Fruit fly (Drosophila melanogaster) whole organism, embryonic: ENCODE data around the gene CG10725.
A peak's percentile ranks its signal among the peaks of the same experiment; 100 is the strongest.

Source experiments
- Aef1 ChIP-seq: fragments of 200-800 bp; sonication (Bioruptor generic); IDR thresholded peaks from 3 replicates; pipeline ENCODE4 v1.3.6; 2022; ENCODE audit warnings: missing biosample characterization, missing genetic modification characterization
- Awh ChIP-seq: fragments of 200-800 bp; sonication (Bioruptor generic); IDR thresholded peaks from 2 replicates; pipeline ENCODE4, ENCODE4 v1.3.6; 2022; ENCODE audit warnings: missing biosample characterization, missing genetic modification characterization
- CG10321 ChIP-seq: fragments of 200-800 bp; sonication (Bioruptor generic); IDR thresholded peaks from 2 replicates; pipeline ENCODE4 v1.3.6; 2022; ENCODE audit warnings: missing biosample characterization, missing genetic modification characterization
- CG10543 ChIP-seq: fragments of 200-800 bp; sonication (Bioruptor generic); optimal IDR thresholded peaks from 3 replicates; lab custom pipeline; 2017; ENCODE audit warnings: missing biosample characterization, mild to moderate bottlenecking, missing genetic modification characterization, moderate library complexity
- CG10654 ChIP-seq: fragments of 200-800 bp; sonication (Bioruptor generic); optimal IDR thresholded peaks from 2 replicates; lab custom pipeline; 2016; ENCODE audit warnings: missing biosample characterization, missing genetic modification characterization
- CG13424 ChIP-seq: fragments of 200-800 bp; sonication (Bioruptor generic); optimal IDR thresholded peaks from 2 replicates; lab custom pipeline; 2019; ENCODE audit warnings: missing biosample characterization, mild to moderate bottlenecking, missing genetic modification characterization, moderate library complexity
- CG2712 ChIP-seq: fragments of 200-800 bp; optimal IDR thresholded peaks from 3 replicates; lab custom pipeline; 2019; ENCODE audit warnings: missing biosample characterization, mild to moderate bottlenecking, missing genetic modification characterization, moderate library complexity
- CG2875 ChIP-seq: fragments of 200-800 bp; sonication (Bioruptor generic); optimal IDR thresholded peaks from 2 replicates; lab custom pipeline; 2017; ENCODE audit warnings: missing biosample characterization, mild to moderate bottlenecking, missing genetic modification characterization, missing genetic modification reagents
- CG30020 ChIP-seq: fragments of 200-800 bp; optimal IDR thresholded peaks from 2 replicates; lab custom pipeline; 2019; ENCODE audit warnings: missing biosample characterization, mild to moderate bottlenecking, missing genetic modification characterization, moderate library complexity
- CG3407 ChIP-seq: fragments of 200-800 bp; sonication (Bioruptor generic); optimal IDR thresholded peaks from 2 replicates; lab custom pipeline; 2018; ENCODE audit warnings: missing biosample characterization, mild to moderate bottlenecking, missing genetic modification characterization
- CG4282 ChIP-seq: fragments of 200-800 bp; sonication (Bioruptor generic); optimal IDR thresholded peaks from 2 replicates; lab custom pipeline; 2016; ENCODE audit warnings: missing biosample characterization, missing genetic modification characterization
- CG6813 ChIP-seq: fragments of 200-800 bp; sonication (Bioruptor generic); optimal IDR thresholded peaks from 2 replicates; lab custom pipeline; 2017; ENCODE audit warnings: missing biosample characterization, missing genetic modification characterization, mild to moderate bottlenecking, moderate library complexity, missing genetic modification reagents
- CG6854 ChIP-seq: fragments of 200-800 bp; sonication (Bioruptor generic); optimal IDR thresholded peaks from 3 replicates; lab custom pipeline; 2017; ENCODE audit warnings: missing biosample characterization, mild to moderate bottlenecking, missing genetic modification characterization
- CG7357 ChIP-seq: fragments of 200-800 bp; sonication (Bioruptor generic); IDR thresholded peaks from 3 replicates; pipeline ENCODE4 v1.3.6; 2022; ENCODE audit warnings: missing biosample characterization, missing genetic modification characterization
- CG7963 ChIP-seq: fragments of 200-800 bp; sonication (Bioruptor generic); IDR thresholded peaks from 3 replicates; pipeline ENCODE4 v1.3.6; 2022; ENCODE audit warnings: missing biosample characterization, missing genetic modification characterization; ENCODE audit not compliant: partially characterized antibody
- CG9437 ChIP-seq: fragments of 200-800 bp; sonication (Bioruptor generic); optimal IDR thresholded peaks from 2 replicates; lab custom pipeline; 2018; ENCODE audit warnings: missing biosample characterization, mild to moderate bottlenecking, missing genetic modification characterization
- CoRest ChIP-seq: fragments of 200-800 bp; sonication (Bioruptor generic); optimal IDR thresholded peaks from 3 replicates; lab custom pipeline; 2018; ENCODE audit warnings: missing biosample characterization, mild to moderate bottlenecking, missing genetic modification characterization, moderate library complexity
- Dfd ChIP-seq, 2 experiments: fragments of >200 bp; optimal IDR thresholded peaks; 2 replicates each; lab custom pipeline; 2017; ENCODE audit warnings: missing biosample characterization in 2 of 2, missing genetic modification characterization in 2 of 2
- Gsc ChIP-seq: fragments of 200-800 bp; sonication (Bioruptor generic); IDR thresholded peaks from 2 replicates; pipeline ENCODE4 v1.3.6; 2022; ENCODE audit warnings: missing biosample characterization, missing genetic modification characterization
- H15 ChIP-seq: fragments of 200-800 bp; sonication (Bioruptor generic); IDR thresholded peaks from 3 replicates; pipeline ENCODE4 v1.3.6; 2022; ENCODE audit warnings: missing biosample characterization, missing genetic modification characterization
- HLH3B ChIP-seq: fragments of 200-800 bp; sonication (Bioruptor generic); IDR thresholded peaks from 2 replicates; pipeline ENCODE4 v1.3.6; 2022; ENCODE audit warnings: missing biosample characterization, missing genetic modification characterization
- HmgD ChIP-seq: fragments of 200-800 bp; sonication (Bioruptor generic); optimal IDR thresholded peaks from 3 replicates; lab custom pipeline; 2016; ENCODE audit warnings: missing biosample characterization, missing genetic modification characterization
- Mad ChIP-seq: fragments of 200-800 bp; sonication (Bioruptor generic); optimal IDR thresholded peaks from 2 replicates; lab custom pipeline; 2016; ENCODE audit warnings: missing biosample characterization, missing genetic modification characterization
- Med ChIP-seq: fragments of 200-800 bp; sonication (Bioruptor generic); peaks from one replicate; lab custom pipeline; 2016; ENCODE audit warnings: missing biosample characterization, missing genetic modification characterization, mild to moderate bottlenecking, inconsistent platforms, moderate library complexity
- NFAT ChIP-seq: fragments of 200-800 bp; sonication (Bioruptor generic); IDR thresholded peaks from 2 replicates; pipeline ENCODE4 v1.3.6; 2022; ENCODE audit warnings: missing biosample characterization, missing genetic modification characterization
- Nf-YA ChIP-seq: fragments of 200-800 bp; sonication (Bioruptor generic); IDR thresholded peaks from 2 replicates; pipeline ENCODE4 v1.3.6; 2022; ENCODE audit warnings: missing biosample characterization, missing genetic modification characterization
- Oaz ChIP-seq: fragments of 200-800 bp; sonication (Bioruptor generic); IDR thresholded peaks from 2 replicates; pipeline ENCODE4 v1.3.6; 2022; ENCODE audit warnings: missing biosample characterization, missing genetic modification characterization
- Rfx ChIP-seq: fragments of 200-800 bp; sonication (Bioruptor generic); IDR thresholded peaks from 2 replicates; pipeline ENCODE4 v1.3.6; 2022; ENCODE audit warnings: missing biosample characterization, missing genetic modification characterization
- Xrp1 ChIP-seq: fragments of 200-800 bp; sonication (Bioruptor generic); IDR thresholded peaks from 2 replicates; pipeline ENCODE4 v1.3.6; 2022; ENCODE audit warnings: missing biosample characterization, missing genetic modification characterization
- ash1 ChIP-seq: fragments of 200-800 bp; sonication (Bioruptor generic); optimal IDR thresholded peaks from 2 replicates; lab custom pipeline; 2018; ENCODE audit warnings: missing biosample characterization, mild to moderate bottlenecking, missing genetic modification characterization
- bcd ChIP-seq: fragments of 200-800 bp; sonication (Bioruptor generic); optimal IDR thresholded peaks from 2 replicates; lab custom pipeline; 2017; ENCODE audit warnings: missing biosample characterization, mild to moderate bottlenecking, missing genetic modification characterization
- br ChIP-seq: fragments of >200 bp; optimal IDR thresholded peaks from 2 replicates; lab custom pipeline; 2017
- en ChIP-seq: fragments of 200-800 bp; sonication (Bioruptor generic); optimal IDR thresholded peaks from 2 replicates; lab custom pipeline; 2016; ENCODE audit warnings: missing biosample characterization, missing genetic modification characterization
- eve ChIP-seq, 2 experiments: fragments of >200 bp; optimal IDR thresholded peaks; 2 replicates each; lab custom pipeline; 2017; ENCODE audit warnings: missing biosample characterization in 2 of 2, missing genetic modification characterization in 2 of 2
- ewg ChIP-seq: fragments of 200-800 bp; sonication (Bioruptor generic); optimal IDR thresholded peaks from 3 replicates; lab custom pipeline; 2017; ENCODE audit warnings: mild to moderate bottlenecking, missing biosample characterization, missing genetic modification reagents, missing genetic modification characterization
- eyg ChIP-seq: fragments of 200-800 bp; sonication (Bioruptor generic); optimal IDR thresholded peaks from 3 replicates; lab custom pipeline; 2016; ENCODE audit warnings: missing biosample characterization, missing genetic modification characterization
- ham ChIP-seq: fragments of 200-800 bp; sonication (Bioruptor generic); IDR thresholded peaks from 2 replicates; pipeline ENCODE4 v1.3.6; 2022; ENCODE audit warnings: missing biosample characterization, missing genetic modification characterization
- inv ChIP-seq: fragments of 200-800 bp; sonication (Bioruptor generic); IDR thresholded peaks from 2 replicates; pipeline ENCODE4 v1.3.6; 2022; ENCODE audit warnings: missing biosample characterization, missing genetic modification characterization; ENCODE audit not compliant: partially characterized antibody
- kah ChIP-seq: fragments of 200-800 bp; sonication (Bioruptor generic); optimal IDR thresholded peaks from 2 replicates; lab custom pipeline; 2018; ENCODE audit warnings: missing biosample characterization, mild to moderate bottlenecking, missing genetic modification characterization
- knrl ChIP-seq: fragments of 200-800 bp; sonication (Bioruptor generic); IDR thresholded peaks from 3 replicates; pipeline ENCODE4 v1.3.6; 2022; ENCODE audit warnings: missing biosample characterization, missing genetic modification characterization; ENCODE audit not compliant: partially characterized antibody
- lmd ChIP-seq: fragments of 200-800 bp; sonication (Bioruptor generic); IDR thresholded peaks from 2 replicates; pipeline ENCODE4 v1.3.6; 2022; ENCODE audit warnings: missing biosample characterization, missing genetic modification characterization
- mam ChIP-seq: fragments of 200-800 bp; sonication (Bioruptor generic); optimal IDR thresholded peaks from 3 replicates; lab custom pipeline; 2016; ENCODE audit warnings: missing biosample characterization, missing genetic modification characterization
- pnt ChIP-seq: fragments of 200-800 bp; sonication (Bioruptor generic); optimal IDR thresholded peaks from 3 replicates; lab custom pipeline; 2016; ENCODE audit warnings: missing biosample characterization, missing genetic modification characterization
- pum ChIP-seq: fragments of 200-800 bp; sonication (Bioruptor generic); optimal IDR thresholded peaks from 2 replicates; lab custom pipeline; 2016; ENCODE audit warnings: missing biosample characterization, missing genetic modification characterization
- scrt ChIP-seq: fragments of 200-800 bp; sonication (Bioruptor generic); optimal IDR thresholded peaks from 2 replicates; lab custom pipeline; 2018; ENCODE audit warnings: missing biosample characterization, mild to moderate bottlenecking, missing genetic modification characterization, moderate library complexity
- sd ChIP-seq: fragments of 200-800 bp; sonication (Bioruptor generic); optimal IDR thresholded peaks from 3 replicates; lab custom pipeline; 2018; ENCODE audit warnings: missing biosample characterization, mild to moderate bottlenecking, missing genetic modification characterization, moderate library complexity
- stwl ChIP-seq: fragments of 200-800 bp; sonication (Bioruptor generic); optimal IDR thresholded peaks from 3 replicates; lab custom pipeline; 2018; ENCODE audit warnings: missing biosample characterization, mild to moderate bottlenecking, missing genetic modification characterization, moderate library complexity
- tap ChIP-seq: fragments of 200-800 bp; optimal IDR thresholded peaks from 3 replicates; lab custom pipeline; 2019; ENCODE audit warnings: missing biosample characterization, mild to moderate bottlenecking, missing genetic modification characterization, moderate library complexity
- tin ChIP-seq: fragments of 200-800 bp; sonication (Bioruptor generic); optimal IDR thresholded peaks from 3 replicates; lab custom pipeline; 2016; ENCODE audit warnings: missing biosample characterization, missing genetic modification characterization
- tio ChIP-seq: fragments of 200-800 bp; sonication (Bioruptor generic); optimal IDR thresholded peaks from 2 replicates; lab custom pipeline; 2017; ENCODE audit warnings: missing biosample characterization, missing genetic modification characterization, inconsistent platforms
- z ChIP-seq: fragments of 200-800 bp; sonication (Bioruptor generic); IDR thresholded peaks from 3 replicates; pipeline ENCODE4 v1.3.6; 2022; ENCODE audit warnings: missing biosample characterization, missing genetic modification characterization

The CG10725 gene

dm6 chr3L:13479609-13480240, 42.0 kb downstream of the CG10725 start (continued):
- no peak for TF ChIP-seq Gsc
- no peak for TF ChIP-seq NFAT
- TF ChIP-seq CG13424 (tag; lab: Kevin White, UChicago): peak; percentile 53
- peak; percentile 46 for TF ChIP-seq CG10654 (GFP tag; lab: Kevin White, UChicago)
- no peak for TF ChIP-seq eve (GFP tag; optimal IDR thresholded peaks at IDR 0.05; lab: Kevin White, UChicago)
- TF ChIP-seq CG7357 (GFP tag; lab: Robert Waterston, UW): no peak
- TF ChIP-seq HmgD (GFP tag; lab: Kevin White, UChicago): no peak
- TF ChIP-seq CG4282 (GFP tag; lab: Kevin White, UChicago): no peak
- TF ChIP-seq tio (GFP tag; lab: Kevin White, UChicago): no peak
- no peak for TF ChIP-seq stwl
- peak; percentile 88 for TF ChIP-seq Med (GFP tag; lab: Kevin White, UChicago)
- TF ChIP-seq kah (GFP tag; lab: Kevin White, UChicago): no peak
- no peak for TF ChIP-seq eyg (GFP tag; lab: Kevin White, UChicago)
- no peak for TF ChIP-seq CG7963 (GFP tag; lab: Robert Waterston, UW)
- TF ChIP-seq z (GFP tag; lab: Robert Waterston, UW): no peak
- TF ChIP-seq CG9437: peak; percentile 20
- TF ChIP-seq Xrp1: peak; percentile 16; the same call in 1 of the 2 replicates
- TF ChIP-seq tin (GFP tag; lab: Kevin White, UChicago): peak; percentile 6
- no peak for TF ChIP-seq H15
- peak; percentile 51 for TF ChIP-seq scrt
- peak; percentile 64 for TF ChIP-seq CG6854
- peak; percentile 69 for TF ChIP-seq Rfx (GFP tag; lab: Robert Waterston, UW)
- TF ChIP-seq CG2875 (GFP tag; lab: Kevin White, UChicago): no peak
- TF ChIP-seq pnt (GFP tag; lab: Kevin White, UChicago): no peak
- no peak for TF ChIP-seq ash1 (GFP tag; lab: Kevin White, UChicago)
- no peak for TF ChIP-seq ewg (GFP tag; lab: Kevin White, UChicago)
- TF ChIP-seq en (GFP tag; lab: Kevin White, UChicago): no peak
- no peak for TF ChIP-seq HLH3B (GFP tag; lab: Robert Waterston, UW)
- no peak for TF ChIP-seq CG3407 (GFP tag; lab: Kevin White, UChicago)
- no peak for TF ChIP-seq CG30020
- TF ChIP-seq sd (tag; lab: Kevin White, UChicago): peak; percentile 72
- no peak; the same call in 2 of the 3 replicates for TF ChIP-seq Aef1 (GFP tag; lab: Robert Waterston, UW)
- 0 out of 2 replicates have a peak, but pooled peaks have one; percentile 39 for TF ChIP-seq Nf-YA (GFP tag; lab: Robert Waterston, UW)
- peak; percentile 67 for TF ChIP-seq CoRest (tag; lab: Kevin White, UChicago)
- TF ChIP-seq Oaz (GFP tag; lab: Robert Waterston, UW): 0 out of 2 replicates have a peak, but pooled peaks have one; percentile 28
- 0 out of 2 replicates have a peak, but pooled peaks have one; percentile 13 for TF ChIP-seq Awh (GFP tag; lab: Robert Waterston, UW)
- peak; percentile 43 for TF ChIP-seq CG6813 (GFP tag; lab: Kevin White, UChicago)
- TF ChIP-seq br (lab: Kevin White, UChicago): no peak
- peak; percentile 51 for TF ChIP-seq mam
- peak; percentile 58 for TF ChIP-seq bcd
- TF ChIP-seq CG10543 (GFP tag; lab: Kevin White, UChicago): peak; percentile 81
- TF ChIP-seq pum (GFP tag; lab: Kevin White, UChicago): no peak
- no peak for TF ChIP-seq Mad (GFP tag; lab: Kevin White, UChicago)
- no peak for TF ChIP-seq tap (tag; lab: Kevin White, UChicago)
- TF ChIP-seq CG10321 (GFP tag; lab: Robert Waterston, UW): no peak
- TF ChIP-seq CG2712: peak; percentile 31
- no peak for TF ChIP-seq ham (GFP tag; lab: Robert Waterston, UW)
- TF ChIP-seq inv (GFP tag; lab: Robert Waterston, UW): no peak
- TF ChIP-seq Dfd (GFP tag; optimal IDR thresholded peaks at IDR 0.05; lab: Kevin White, UChicago): no peak
- peak; percentile 65 for TF ChIP-seq lmd (GFP tag; lab: Robert Waterston, UW)
- no peak for TF ChIP-seq knrl (GFP tag; lab: Robert Waterston, UW)
